Fruit fly (Drosophila melanogaster) whole organism, embryonic: ENCODE data around the gene Fnta.

Experiments used
- ATbp ChIP-seq: fragments of 200-800 bp; sonication (Bioruptor generic); optimal IDR thresholded peaks from 2 replicates; lab custom pipeline; 2017; ENCODE audit warnings: missing biosample characterization, mild to moderate bottlenecking, missing genetic modification characterization, missing genetic modification reagents
- Asciz ChIP-seq: fragments of 200-800 bp; sonication (Bioruptor generic); optimal IDR thresholded peaks from 2 replicates; lab custom pipeline; 2017; ENCODE audit warnings: missing biosample characterization, mild to moderate bottlenecking, missing genetic modification characterization, missing genetic modification reagents
- Bteb2 ChIP-seq: fragments of 200-800 bp; sonication (Bioruptor generic); optimal IDR thresholded peaks from 2 replicates; lab custom pipeline; 2016; ENCODE audit warnings: missing biosample characterization, missing genetic modification characterization
- CG1024 ChIP-seq: fragments of 200-800 bp; sonication (Bioruptor generic); IDR thresholded peaks from 2 replicates; pipeline ENCODE4 v1.3.6; 2022; ENCODE audit warnings: missing biosample characterization, missing genetic modification characterization
- CG10565 ChIP-seq: fragments of 200-800 bp; sonication (Bioruptor generic); optimal IDR thresholded peaks from 3 replicates; lab custom pipeline; 2016; ENCODE audit warnings: missing biosample characterization, mild to moderate bottlenecking, missing genetic modification characterization
- CG10654 ChIP-seq: fragments of 200-800 bp; sonication (Bioruptor generic); optimal IDR thresholded peaks from 2 replicates; lab custom pipeline; 2016; ENCODE audit warnings: missing biosample characterization, missing genetic modification characterization
- CG11093 ChIP-seq: fragments of 200-800 bp; sonication (Bioruptor generic); IDR thresholded peaks from 3 replicates; pipeline ENCODE4 v1.3.6; 2022; ENCODE audit warnings: missing biosample characterization, missing genetic modification characterization
- CG11456 ChIP-seq: fragments of 200-800 bp; sonication (Bioruptor generic); IDR thresholded peaks from 3 replicates; pipeline ENCODE4 v1.3.6; 2022; ENCODE audit warnings: missing biosample characterization, missing genetic modification characterization
- CG12071 ChIP-seq: fragments of 200-800 bp; sonication (Bioruptor generic); optimal IDR thresholded peaks from 3 replicates; lab custom pipeline; 2018; ENCODE audit warnings: missing biosample characterization, mild to moderate bottlenecking, missing genetic modification characterization
- CG12155 ChIP-seq: fragments of 200-800 bp; sonication (Bioruptor generic); optimal IDR thresholded peaks from 3 replicates; lab custom pipeline; 2016; ENCODE audit warnings: missing biosample characterization, missing genetic modification characterization
- CG15696 ChIP-seq: fragments of 200-800 bp; sonication (Bioruptor generic); optimal IDR thresholded peaks from 2 replicates; lab custom pipeline; 2019; ENCODE audit warnings: missing biosample characterization, mild to moderate bottlenecking, missing genetic modification characterization, moderate library complexity
- CG1603 ChIP-seq: fragments of 200-800 bp; sonication (Bioruptor generic); optimal IDR thresholded peaks from 2 replicates; lab custom pipeline; 2019; ENCODE audit warnings: missing biosample characterization, mild to moderate bottlenecking, missing genetic modification characterization, moderate library complexity
- CG18262 ChIP-seq: fragments of 200-800 bp; optimal IDR thresholded peaks from 3 replicates; lab custom pipeline; 2019; ENCODE audit warnings: missing biosample characterization, mild to moderate bottlenecking, missing genetic modification characterization, moderate library complexity
- CG18619 ChIP-seq: fragments of 200-800 bp; sonication (Bioruptor generic); optimal IDR thresholded peaks from 3 replicates; lab custom pipeline; 2017; ENCODE audit warnings: missing biosample characterization, mild to moderate bottlenecking, missing genetic modification characterization
- CG2875 ChIP-seq: fragments of 200-800 bp; sonication (Bioruptor generic); optimal IDR thresholded peaks from 2 replicates; lab custom pipeline; 2017; ENCODE audit warnings: missing biosample characterization, mild to moderate bottlenecking, missing genetic modification characterization, missing genetic modification reagents
- CG30403 ChIP-seq: fragments of 200-800 bp; sonication (Bioruptor generic); optimal IDR thresholded peaks from 3 replicates; lab custom pipeline; 2016; ENCODE audit warnings: missing biosample characterization, missing genetic modification characterization
- CG32772 ChIP-seq: fragments of 200-800 bp; sonication (Bioruptor generic); IDR thresholded peaks from 2 replicates; pipeline ENCODE4 v1.3.6; 2022; ENCODE audit warnings: missing biosample characterization, missing genetic modification characterization
- CG33213 ChIP-seq: fragments of 200-800 bp; sonication (Bioruptor generic); optimal IDR thresholded peaks from 3 replicates; lab custom pipeline; 2016; ENCODE audit warnings: missing biosample characterization, missing genetic modification characterization
- CG4282 ChIP-seq: fragments of 200-800 bp; sonication (Bioruptor generic); optimal IDR thresholded peaks from 2 replicates; lab custom pipeline; 2016; ENCODE audit warnings: missing biosample characterization, missing genetic modification characterization
- CG7928 ChIP-seq: fragments of 200-800 bp; sonication (Bioruptor generic); optimal IDR thresholded peaks from 2 replicates; lab custom pipeline; 2017; ENCODE audit warnings: missing biosample characterization, mild to moderate bottlenecking, missing genetic modification characterization
- CG7987 ChIP-seq: fragments of 200-800 bp; sonication (Bioruptor generic); optimal IDR thresholded peaks from 2 replicates; lab custom pipeline; 2018; ENCODE audit warnings: missing biosample characterization, mild to moderate bottlenecking, missing genetic modification characterization, moderate library complexity
- CG8281 ChIP-seq: fragments of 200-800 bp; sonication (Bioruptor generic); optimal IDR thresholded peaks from 2 replicates; lab custom pipeline; 2018; ENCODE audit warnings: missing biosample characterization, mild to moderate bottlenecking, missing genetic modification characterization, moderate library complexity
- Dfd ChIP-seq, 2 experiments: fragments of >200 bp; optimal IDR thresholded peaks; 2 replicates each; lab custom pipeline; 2017; ENCODE audit warnings: missing biosample characterization in 2 of 2, missing genetic modification characterization in 2 of 2
- Gug ChIP-seq: fragments of 200-800 bp; sonication (Bioruptor generic); IDR thresholded peaks from 4 replicates; pipeline ENCODE4 v1.3.6; 2022; ENCODE audit warnings: missing biosample characterization, missing genetic modification characterization
- Hand ChIP-seq: fragments of 200-800 bp; sonication (Bioruptor generic); optimal IDR thresholded peaks from 2 replicates; lab custom pipeline; 2017; ENCODE audit warnings: mild to moderate bottlenecking, missing biosample characterization, missing genetic modification reagents, missing genetic modification characterization
- HmgD ChIP-seq: fragments of 200-800 bp; sonication (Bioruptor generic); optimal IDR thresholded peaks from 3 replicates; lab custom pipeline; 2016; ENCODE audit warnings: missing biosample characterization, missing genetic modification characterization
- Hmx ChIP-seq: fragments of 200-800 bp; sonication (Bioruptor generic); optimal IDR thresholded peaks from 2 replicates; lab custom pipeline; 2016; ENCODE audit warnings: missing biosample characterization, missing genetic modification characterization
- Hsf ChIP-seq: fragments of 200-800 bp; sonication (Bioruptor generic); optimal IDR thresholded peaks from 3 replicates; lab custom pipeline; 2016; ENCODE audit warnings: missing biosample characterization, missing genetic modification characterization
- Lim3 ChIP-seq: fragments of 200-800 bp; sonication (Bioruptor generic); IDR thresholded peaks from 2 replicates; pipeline ENCODE4 v1.3.6; 2022; ENCODE audit warnings: missing biosample characterization, missing genetic modification characterization
- MTF-1 ChIP-seq: fragments of 200-800 bp; sonication (Bioruptor generic); optimal IDR thresholded peaks from 2 replicates; lab custom pipeline; 2018; ENCODE audit warnings: missing biosample characterization, mild to moderate bottlenecking, missing genetic modification characterization, borderline replicate concordance
- Max ChIP-seq: fragments of 200-800 bp; sonication (Bioruptor generic); optimal IDR thresholded peaks from 2 replicates; lab custom pipeline; 2016; ENCODE audit warnings: missing biosample characterization, mild to moderate bottlenecking, missing genetic modification characterization
- Sox100B ChIP-seq: fragments of 200-800 bp; sonication (Bioruptor generic); optimal IDR thresholded peaks from 3 replicates; lab custom pipeline; 2018; ENCODE audit warnings: missing biosample characterization, mild to moderate bottlenecking, missing genetic modification characterization
- bowl ChIP-seq: fragments of 200-800 bp; sonication (Bioruptor generic); IDR thresholded peaks from 2 replicates; pipeline ENCODE4 v1.3.6; 2022; ENCODE audit warnings: missing biosample characterization, missing genetic modification characterization
- cas ChIP-seq: fragments of 200-800 bp; sonication (Bioruptor generic); IDR thresholded peaks from 2 replicates; pipeline ENCODE4 v1.3.6; 2022; ENCODE audit warnings: missing biosample characterization, missing genetic modification characterization
- chn ChIP-seq: fragments of 200-800 bp; sonication (Bioruptor generic); optimal IDR thresholded peaks from 2 replicates; lab custom pipeline; 2016; ENCODE audit warnings: missing biosample characterization, missing genetic modification characterization
- danr ChIP-seq: fragments of 200-800 bp; sonication (Bioruptor generic); IDR thresholded peaks from 2 replicates; pipeline ENCODE4 v1.3.6; 2022; ENCODE audit warnings: missing biosample characterization, missing genetic modification characterization
- dati ChIP-seq: fragments of 200-800 bp; sonication (Bioruptor generic); IDR thresholded peaks from 2 replicates; pipeline ENCODE4 v1.3.6; 2022; ENCODE audit warnings: missing biosample characterization, missing genetic modification characterization
- gem ChIP-seq: fragments of 200-800 bp; sonication (Bioruptor generic); optimal IDR thresholded peaks from 2 replicates; lab custom pipeline; 2019; ENCODE audit warnings: missing biosample characterization, mild to moderate bottlenecking, missing genetic modification characterization, moderate library complexity
- oc ChIP-seq: fragments of 200-800 bp; sonication (Bioruptor generic); optimal IDR thresholded peaks from 2 replicates; lab custom pipeline; 2018; ENCODE audit warnings: missing biosample characterization, mild to moderate bottlenecking, missing genetic modification characterization, moderate library complexity
- onecut ChIP-seq: fragments of 200-800 bp; sonication (Bioruptor generic); IDR thresholded peaks from 2 replicates; pipeline ENCODE4 v1.3.6; 2022; ENCODE audit warnings: missing biosample characterization, missing genetic modification characterization
- pnt ChIP-seq: fragments of 200-800 bp; sonication (Bioruptor generic); optimal IDR thresholded peaks from 3 replicates; lab custom pipeline; 2016; ENCODE audit warnings: missing biosample characterization, missing genetic modification characterization
- sc ChIP-seq, 3 experiments: fragments of >200 bp in 2 of 3; fragments of 200-800 bp in 1 of 3; sonication (Bioruptor generic) in 1 of 3; optimal IDR thresholded peaks; 2 replicates in 2 of 3; 3 replicates in 1 of 3; lab custom pipeline; 2017; ENCODE audit warnings: mild to moderate bottlenecking in 1 of 3, missing biosample characterization in 1 of 3, missing genetic modification characterization in 1 of 3, missing genetic modification reagents in 1 of 3
- schlank ChIP-seq: fragments of 200-800 bp; sonication (Bioruptor generic); optimal IDR thresholded peaks from 2 replicates; lab custom pipeline; 2018; ENCODE audit warnings: missing biosample characterization, mild to moderate bottlenecking, missing genetic modification characterization
- sd ChIP-seq: fragments of 200-800 bp; sonication (Bioruptor generic); optimal IDR thresholded peaks from 3 replicates; lab custom pipeline; 2018; ENCODE audit warnings: missing biosample characterization, mild to moderate bottlenecking, missing genetic modification characterization, moderate library complexity
- slbo ChIP-seq: fragments of 200-800 bp; sonication (Bioruptor generic); IDR thresholded peaks from 2 replicates; pipeline ENCODE4 v1.3.6; 2022; ENCODE audit warnings: missing biosample characterization, missing genetic modification characterization
- stc ChIP-seq: fragments of 200-800 bp; sonication (Bioruptor generic); IDR thresholded peaks from 2 replicates; pipeline ENCODE4 v1.3.6; 2022; ENCODE audit warnings: missing biosample characterization, missing genetic modification characterization
- tin ChIP-seq: fragments of 200-800 bp; sonication (Bioruptor generic); optimal IDR thresholded peaks from 3 replicates; lab custom pipeline; 2016; ENCODE audit warnings: missing biosample characterization, missing genetic modification characterization
- ttk ChIP-seq: fragments of 200-800 bp; sonication (Bioruptor generic); IDR thresholded peaks from 2 replicates; pipeline ENCODE4 v2.1.2; 2022; ENCODE audit warnings: missing biosample characterization, missing genetic modification characterization
- unpg ChIP-seq: fragments of 200-800 bp; sonication (Bioruptor generic); optimal IDR thresholded peaks from 3 replicates; lab custom pipeline; 2018; ENCODE audit warnings: missing biosample characterization, mild to moderate bottlenecking, missing genetic modification characterization, moderate library complexity
- vvl ChIP-seq: fragments of 200-800 bp; sonication (Bioruptor generic); IDR thresholded peaks from 2 replicates; pipeline ENCODE4 v1.3.6; 2022; ENCODE audit warnings: missing biosample characterization, missing genetic modification characterization

The Fnta gene

DNA sequence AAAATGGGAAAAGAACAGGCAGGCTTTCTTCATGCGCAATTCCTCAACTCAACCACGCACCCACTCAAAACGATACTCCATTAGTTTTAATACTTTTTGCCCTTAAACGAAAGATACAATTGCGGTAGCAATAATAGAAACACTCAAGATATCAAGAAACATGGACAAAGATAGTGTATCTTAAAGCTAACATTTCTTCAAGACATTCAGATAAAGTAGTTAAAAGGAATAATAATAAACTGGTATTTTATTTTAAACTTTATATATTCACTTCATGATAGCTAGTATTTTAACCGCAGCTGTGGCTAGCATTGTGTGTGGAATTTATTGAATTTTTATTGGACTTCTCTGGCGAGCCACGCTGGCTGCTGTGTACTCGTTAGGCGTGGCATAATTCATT, 25.6 kb upstream of the Fnta start (continued):
- peak; percentile 87 for TF ChIP-seq gem
- TF ChIP-seq Sox100B (GFP tag; lab: Kevin White, UChicago), result peak; percentile 59
- TF ChIP-seq oc (tag; lab: Kevin White, UChicago), result peak; percentile 39
- peak; percentile 31 for TF ChIP-seq pnt (GFP tag; lab: Kevin White, UChicago)
- TF ChIP-seq CG32772 (GFP tag; lab: Robert Waterston, UW), result peak; percentile 64; the same call in 1 of the 2 replicates
- TF ChIP-seq Bteb2 (GFP tag; lab: Kevin White, UChicago), result no peak
- TF ChIP-seq chn (GFP tag; lab: Kevin White, UChicago), result peak; percentile 20
- TF ChIP-seq CG2875, result peak; percentile 32
- peak; percentile 63 for TF ChIP-seq ATbp (GFP tag; lab: Kevin White, UChicago)
- TF ChIP-seq dati (GFP tag; lab: Robert Waterston, UW), result no peak
- no peak for TF ChIP-seq CG11093 (GFP tag; lab: Robert Waterston, UW)
- TF ChIP-seq CG1024 (GFP tag; lab: Robert Waterston, UW), result 0 out of 2 replicates have a peak, but pooled peaks have one; percentile 25
- TF ChIP-seq Dfd (GFP tag; optimal IDR thresholded peaks at IDR 0.05; lab: Kevin White, UChicago), result no peak
- TF ChIP-seq CG8281 (tag; lab: Kevin White, UChicago), result peak; percentile 5
- TF ChIP-seq unpg (GFP tag; lab: Kevin White, UChicago), result peak; percentile 59
- TF ChIP-seq Lim3, result no peak
- TF ChIP-seq CG4282 (GFP tag; lab: Kevin White, UChicago), result no peak
- 0 out of 4 replicates have a peak, but pooled peaks have one; percentile 13 for TF ChIP-seq Gug (GFP tag; lab: Robert Waterston, UW)
- TF ChIP-seq Asciz, result peak; percentile 57
- peak; percentile 46 for TF ChIP-seq CG10654
- TF ChIP-seq vvl, result peak; percentile 70
- TF ChIP-seq CG18619 (GFP tag; lab: Kevin White, UChicago), result peak; percentile 5
- TF ChIP-seq bowl (GFP tag; lab: Robert Waterston, UW), result peak; percentile 31; the same call in 1 of the 2 replicates
- no peak for TF ChIP-seq CG12155 (GFP tag; lab: Kevin White, UChicago)
- no peak for TF ChIP-seq CG7928 (GFP tag; lab: Kevin White, UChicago)
- TF ChIP-seq HmgD (GFP tag; lab: Kevin White, UChicago), result no peak
- peak; percentile 60 for TF ChIP-seq CG30403 (GFP tag; lab: Kevin White, UChicago)
- peak; percentile 10 for TF ChIP-seq CG7987
- TF ChIP-seq slbo (GFP tag; lab: Robert Waterston, UW), result 0 out of 2 replicates have a peak, but pooled peaks have one; percentile 37
- peak; percentile 85 for TF ChIP-seq CG1603 (tag; lab: Kevin White, UChicago)
- TF ChIP-seq cas, result no peak
- no peak for TF ChIP-seq MTF-1
- no peak for TF ChIP-seq sc (optimal IDR thresholded peaks at IDR 0.05; lab: Kevin White, UChicago)
- peak; percentile 45 for TF ChIP-seq sc (GFP tag; optimal IDR thresholded peaks at IDR 0.05; lab: Kevin White, UChicago)
- peak; percentile 62 for TF ChIP-seq Hand (GFP tag; lab: Kevin White, UChicago)
- peak; percentile 18 for TF ChIP-seq Hsf (GFP tag; lab: Kevin White, UChicago)
- TF ChIP-seq sd (tag; lab: Kevin White, UChicago), result peak; percentile 48
- peak; percentile 31; the same call in 1 of the 2 replicates for TF ChIP-seq ttk
- TF ChIP-seq Hmx (GFP tag; lab: Kevin White, UChicago), result no peak
- TF ChIP-seq CG18262 (tag; lab: Kevin White, UChicago), result peak; percentile 82
- no peak for TF ChIP-seq CG10565 (GFP tag; lab: Kevin White, UChicago)
- TF ChIP-seq CG12071 (GFP tag; lab: Kevin White, UChicago), result peak; percentile 52
- TF ChIP-seq onecut, result peak; percentile 56
- no peak for TF ChIP-seq Max (GFP tag; lab: Kevin White, UChicago)
- no peak for TF ChIP-seq CG11456 (GFP tag; lab: Robert Waterston, UW)
- peak; percentile 49; the same call in 1 of the 2 replicates for TF ChIP-seq danr
- peak; percentile 34 for TF ChIP-seq tin (GFP tag; lab: Kevin White, UChicago)
- TF ChIP-seq stc (GFP tag; lab: Robert Waterston, UW), result peak; percentile 52; the same call in 1 of the 2 replicates
- TF ChIP-seq CG33213 (GFP tag; lab: Kevin White, UChicago), result no peak
- peak; percentile 33 for TF ChIP-seq CG15696 (tag; lab: Kevin White, UChicago)
- TF ChIP-seq schlank, result no peak
